Fruit fly (Drosophila melanogaster) whole organism, embryonic: Measurements from ENCODE around the gene SsRbeta.

Experiments used
- Asciz ChIP-seq: fragments of 200-800 bp; sonication (Bioruptor generic); optimal IDR thresholded peaks from 2 replicates; lab custom pipeline; 2017; ENCODE audit warnings: missing biosample characterization, mild to moderate bottlenecking, missing genetic modification characterization, missing genetic modification reagents
- Atf6 ChIP-seq: fragments of 200-800 bp; sonication (Bioruptor generic); IDR thresholded peaks from 2 replicates; pipeline ENCODE4 v1.3.6; 2022; ENCODE audit warnings: missing biosample characterization, missing genetic modification characterization
- CG10209 ChIP-seq: fragments of 200-800 bp; sonication (Bioruptor generic); optimal IDR thresholded peaks from 3 replicates; lab custom pipeline; 2017; ENCODE audit warnings: missing biosample characterization, mild to moderate bottlenecking, missing genetic modification characterization, missing genetic modification reagents
- CG10654 ChIP-seq: fragments of 200-800 bp; sonication (Bioruptor generic); optimal IDR thresholded peaks from 2 replicates; lab custom pipeline; 2016; ENCODE audit warnings: missing biosample characterization, missing genetic modification characterization
- CG10979 ChIP-seq: fragments of 200-800 bp; sonication (Bioruptor generic); optimal IDR thresholded peaks from 2 replicates; lab custom pipeline; 2018; ENCODE audit warnings: missing biosample characterization, mild to moderate bottlenecking, missing genetic modification characterization, moderate library complexity
- CG1233 ChIP-seq: fragments of 200-800 bp; sonication (Bioruptor generic); optimal IDR thresholded peaks from 4 replicates; lab custom pipeline; 2018; ENCODE audit warnings: missing biosample characterization, mild to moderate bottlenecking, missing genetic modification characterization
- CG12391 ChIP-seq: fragments of 200-800 bp; sonication (Bioruptor generic); optimal IDR thresholded peaks from 3 replicates; lab custom pipeline; 2018; ENCODE audit warnings: missing biosample characterization, mild to moderate bottlenecking, missing genetic modification characterization, moderate library complexity
- CG13424 ChIP-seq: fragments of 200-800 bp; sonication (Bioruptor generic); optimal IDR thresholded peaks from 2 replicates; lab custom pipeline; 2019; ENCODE audit warnings: missing biosample characterization, mild to moderate bottlenecking, missing genetic modification characterization, moderate library complexity
- CG13624 ChIP-seq: fragments of 200-800 bp; sonication (Bioruptor generic); optimal IDR thresholded peaks from 2 replicates; lab custom pipeline; 2016; ENCODE audit warnings: missing biosample characterization, missing genetic modification characterization
- CG15479 ChIP-seq: fragments of 200-800 bp; sonication (Bioruptor generic); optimal IDR thresholded peaks from 3 replicates; lab custom pipeline; 2019; ENCODE audit warnings: missing biosample characterization, mild to moderate bottlenecking, missing genetic modification characterization, moderate library complexity
- CG17385 ChIP-seq: fragments of 200-800 bp; sonication (Bioruptor generic); optimal IDR thresholded peaks from 3 replicates; lab custom pipeline; 2018; ENCODE audit warnings: missing biosample characterization, mild to moderate bottlenecking, missing genetic modification characterization
- CG18262 ChIP-seq: fragments of 200-800 bp; optimal IDR thresholded peaks from 3 replicates; lab custom pipeline; 2019; ENCODE audit warnings: missing biosample characterization, mild to moderate bottlenecking, missing genetic modification characterization, moderate library complexity
- CG2678 ChIP-seq: fragments of 200-800 bp; sonication (Bioruptor generic); optimal IDR thresholded peaks from 3 replicates; lab custom pipeline; 2019; ENCODE audit warnings: missing biosample characterization, mild to moderate bottlenecking, missing genetic modification characterization, moderate library complexity
- CG3163 ChIP-seq: fragments of 200-800 bp; sonication (Bioruptor generic); optimal IDR thresholded peaks from 3 replicates; lab custom pipeline; 2016; ENCODE audit warnings: missing biosample characterization, missing genetic modification characterization
- CG32767 ChIP-seq: fragments of 200-800 bp; sonication (Bioruptor generic); IDR thresholded peaks from 2 replicates; pipeline ENCODE4 v1.3.6; 2022; ENCODE audit warnings: missing biosample characterization, missing genetic modification characterization
- CG34422 ChIP-seq: fragments of 200-800 bp; sonication (Bioruptor generic); IDR thresholded peaks from 3 replicates; pipeline ENCODE4 v1.3.6; 2022; ENCODE audit warnings: missing biosample characterization, missing genetic modification characterization
- CG4707 ChIP-seq: fragments of 200-800 bp; sonication (Bioruptor generic); optimal IDR thresholded peaks from 2 replicates; lab custom pipeline; 2018; ENCODE audit warnings: missing biosample characterization, mild to moderate bottlenecking, missing genetic modification characterization, moderate library complexity
- CG6765 ChIP-seq: fragments of 200-800 bp; sonication (Bioruptor generic); optimal IDR thresholded peaks from 3 replicates; lab custom pipeline; 2017; ENCODE audit warnings: missing biosample characterization, mild to moderate bottlenecking, missing genetic modification characterization
- CG9727 ChIP-seq: fragments of 200-800 bp; sonication (Bioruptor generic); optimal IDR thresholded peaks from 3 replicates; lab custom pipeline; 2017; ENCODE audit warnings: missing biosample characterization, mild to moderate bottlenecking, missing genetic modification characterization
- Elba2 ChIP-seq: fragments of 200-800 bp; sonication (Bioruptor generic); optimal IDR thresholded peaks from 3 replicates; lab custom pipeline; 2016; ENCODE audit warnings: missing biosample characterization, missing genetic modification characterization
- Ets65A ChIP-seq: fragments of 200-800 bp; sonication (Bioruptor generic); peaks from one replicate; lab custom pipeline; 2016; ENCODE audit warnings: missing biosample characterization, missing genetic modification characterization
- Fer1 ChIP-seq: fragments of 200-800 bp; sonication (Bioruptor generic); optimal IDR thresholded peaks from 2 replicates; lab custom pipeline; 2017; ENCODE audit warnings: missing biosample characterization, mild to moderate bottlenecking, missing genetic modification characterization
- Fer2 ChIP-seq: fragments of 200-800 bp; sonication (Bioruptor generic); optimal IDR thresholded peaks from 2 replicates; lab custom pipeline; 2018; ENCODE audit warnings: missing biosample characterization, mild to moderate bottlenecking, missing genetic modification characterization, moderate library complexity
- Hr78 ChIP-seq, 2 experiments: fragments of 200-800 bp in 1 of 2; fragments of >200 bp in 1 of 2; sonication (Bioruptor generic) in 1 of 2; optimal IDR thresholded peaks; 2 replicates each; lab custom pipeline; 2017 to 2019; ENCODE audit warnings: missing biosample characterization in 2 of 2, missing genetic modification characterization in 2 of 2, mild to moderate bottlenecking in 1 of 2, moderate library complexity in 1 of 2
- Sox100B ChIP-seq: fragments of 200-800 bp; sonication (Bioruptor generic); optimal IDR thresholded peaks from 3 replicates; lab custom pipeline; 2018; ENCODE audit warnings: missing biosample characterization, mild to moderate bottlenecking, missing genetic modification characterization
- aop ChIP-seq: fragments of 200-800 bp; sonication (Bioruptor generic); IDR thresholded peaks from 2 replicates; pipeline ENCODE4 v1.3.6; 2022; ENCODE audit warnings: missing biosample characterization, missing genetic modification characterization
- cato ChIP-seq: fragments of 200-800 bp; sonication (Bioruptor generic); optimal IDR thresholded peaks from 2 replicates; lab custom pipeline; 2016; ENCODE audit warnings: missing biosample characterization, missing genetic modification characterization, borderline replicate concordance
- chm ChIP-seq: fragments of 200-800 bp; sonication (Bioruptor generic); IDR thresholded peaks from 2 replicates; pipeline ENCODE4 v1.3.6; 2022; ENCODE audit warnings: missing biosample characterization, missing genetic modification characterization
- crc ChIP-seq: fragments of 200-800 bp; sonication (Bioruptor generic); optimal IDR thresholded peaks from 2 replicates; lab custom pipeline; 2016; ENCODE audit warnings: missing biosample characterization, missing genetic modification characterization
- dmrt11E ChIP-seq: fragments of 200-800 bp; sonication (Bioruptor generic); optimal IDR thresholded peaks from 3 replicates; lab custom pipeline; 2018; ENCODE audit warnings: missing biosample characterization, mild to moderate bottlenecking, missing genetic modification characterization, moderate library complexity
- en ChIP-seq: fragments of 200-800 bp; sonication (Bioruptor generic); optimal IDR thresholded peaks from 2 replicates; lab custom pipeline; 2016; ENCODE audit warnings: missing biosample characterization, missing genetic modification characterization
- exex ChIP-seq: fragments of 200-800 bp; sonication (Bioruptor generic); optimal IDR thresholded peaks from 4 replicates; lab custom pipeline; 2018; ENCODE audit warnings: missing biosample characterization, mild to moderate bottlenecking, missing genetic modification characterization, moderate library complexity
- grau ChIP-seq: fragments of 200-800 bp; optimal IDR thresholded peaks from 3 replicates; lab custom pipeline; 2019; ENCODE audit warnings: missing biosample characterization, mild to moderate bottlenecking, missing genetic modification characterization, moderate library complexity
- hb ChIP-seq: fragments of 200-800 bp; sonication (Bioruptor generic); IDR thresholded peaks from 3 replicates; pipeline ENCODE4 v1.3.6; 2022; ENCODE audit warnings: missing biosample characterization, missing genetic modification characterization; ENCODE audit not compliant: partially characterized antibody
- hkb ChIP-seq, 2 experiments: fragments of 200-800 bp in 1 of 2; fragments of >200 bp in 1 of 2; sonication (Bioruptor generic) in 1 of 2; IDR thresholded peaks in 1 of 2; optimal IDR thresholded peaks in 1 of 2; 2 replicates each; pipeline versions ENCODE4 v1.3.6 to Lab custom; 2017 to 2022; ENCODE audit warnings: missing biosample characterization in 1 of 2, missing genetic modification characterization in 1 of 2
- kah ChIP-seq: fragments of 200-800 bp; sonication (Bioruptor generic); optimal IDR thresholded peaks from 2 replicates; lab custom pipeline; 2018; ENCODE audit warnings: missing biosample characterization, mild to moderate bottlenecking, missing genetic modification characterization
- klu ChIP-seq: fragments of 200-800 bp; sonication (Bioruptor generic); IDR thresholded peaks from 2 replicates; pipeline ENCODE4 v1.3.6; 2022; ENCODE audit warnings: missing biosample characterization, missing genetic modification characterization
- lbe ChIP-seq: fragments of 200-800 bp; sonication (Bioruptor generic); optimal IDR thresholded peaks from 2 replicates; lab custom pipeline; 2016; ENCODE audit warnings: missing biosample characterization, mild to moderate bottlenecking, missing genetic modification characterization
- ranshi ChIP-seq: fragments of 200-800 bp; sonication (Bioruptor generic); IDR thresholded peaks from 2 replicates; pipeline ENCODE4 v1.3.6; 2022; ENCODE audit warnings: missing biosample characterization, missing genetic modification characterization
- rib ChIP-seq: fragments of 200-800 bp; sonication (Bioruptor generic); IDR thresholded peaks from 2 replicates; pipeline ENCODE4 v1.3.6; 2022; ENCODE audit warnings: missing biosample characterization, missing genetic modification characterization
- sc ChIP-seq, 3 experiments: fragments of >200 bp in 2 of 3; fragments of 200-800 bp in 1 of 3; sonication (Bioruptor generic) in 1 of 3; optimal IDR thresholded peaks; 2 replicates in 2 of 3; 3 replicates in 1 of 3; lab custom pipeline; 2017; ENCODE audit warnings: mild to moderate bottlenecking in 1 of 3, missing biosample characterization in 1 of 3, missing genetic modification characterization in 1 of 3, missing genetic modification reagents in 1 of 3
- sd ChIP-seq: fragments of 200-800 bp; sonication (Bioruptor generic); optimal IDR thresholded peaks from 3 replicates; lab custom pipeline; 2018; ENCODE audit warnings: missing biosample characterization, mild to moderate bottlenecking, missing genetic modification characterization, moderate library complexity
- seq ChIP-seq: fragments of 200-800 bp; sonication (Bioruptor generic); IDR thresholded peaks from 2 replicates; pipeline ENCODE4 v1.3.6; 2022; ENCODE audit warnings: missing biosample characterization, missing genetic modification characterization
- slbo ChIP-seq: fragments of 200-800 bp; sonication (Bioruptor generic); IDR thresholded peaks from 2 replicates; pipeline ENCODE4 v1.3.6; 2022; ENCODE audit warnings: missing biosample characterization, missing genetic modification characterization
- sob ChIP-seq: fragments of 200-800 bp; sonication (Bioruptor generic); IDR thresholded peaks from 2 replicates; pipeline ENCODE4 v1.3.6; 2022; ENCODE audit warnings: missing biosample characterization, missing genetic modification characterization
- stwl ChIP-seq: fragments of 200-800 bp; sonication (Bioruptor generic); optimal IDR thresholded peaks from 3 replicates; lab custom pipeline; 2018; ENCODE audit warnings: missing biosample characterization, mild to moderate bottlenecking, missing genetic modification characterization, moderate library complexity
- vvl ChIP-seq: fragments of 200-800 bp; sonication (Bioruptor generic); IDR thresholded peaks from 2 replicates; pipeline ENCODE4 v1.3.6; 2022; ENCODE audit warnings: missing biosample characterization, missing genetic modification characterization

Gene SsRbeta

DNA sequence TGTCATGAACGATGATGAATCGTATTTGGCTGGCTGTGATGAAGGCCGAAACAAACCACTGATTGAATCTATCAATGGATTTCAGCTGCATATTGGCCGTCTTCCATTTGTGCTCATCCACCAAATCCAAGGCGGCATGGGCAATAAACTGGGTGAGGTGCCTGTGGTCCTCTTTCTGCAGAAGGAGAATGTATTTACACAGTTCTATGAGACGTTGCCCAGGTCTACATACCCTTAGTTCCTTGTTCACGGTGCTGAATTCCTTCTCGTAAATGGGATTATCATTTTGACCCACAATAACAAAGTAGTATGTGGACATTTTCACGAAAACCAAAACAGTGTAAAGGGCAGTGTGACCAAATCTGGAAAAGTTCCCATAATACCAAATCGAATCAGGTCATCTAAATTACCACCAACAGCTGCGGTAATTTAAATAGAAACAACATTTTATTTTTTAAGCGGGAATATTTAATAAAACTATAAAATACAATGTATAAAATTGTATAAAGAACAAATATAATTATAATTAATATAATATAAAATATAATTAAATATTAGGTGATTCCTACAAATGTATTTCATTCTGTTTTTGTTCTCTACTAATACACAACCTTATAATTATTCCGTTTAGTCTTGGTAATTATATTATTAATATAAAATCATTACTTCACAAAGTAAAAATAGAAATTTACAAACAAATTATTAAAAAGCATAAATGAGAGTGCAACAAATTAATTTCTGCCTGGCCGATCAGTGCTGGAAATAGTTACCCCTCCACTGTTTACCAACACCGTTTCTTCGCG lies 2.0 kb downstream of the SsRbeta start, which contains the start of the genes Trs20 and elg1 (continued):
- no peak for TF ChIP-seq en (GFP tag; lab: Kevin White, UChicago)
- TF ChIP-seq CG12391 (tag; lab: Kevin White, UChicago), result peak; percentile 84
- peak; percentile 27 for TF ChIP-seq CG6765 (GFP tag; lab: Kevin White, UChicago)
- TF ChIP-seq CG1233, result peak; percentile 1
- TF ChIP-seq hb (GFP tag; lab: Robert Waterston, UW), result no peak
- TF ChIP-seq CG34422 (GFP tag; lab: Robert Waterston, UW), result peak; percentile 58; the same call in 2 of the 3 replicates
- TF ChIP-seq CG9727, result peak; percentile 53
- peak; percentile 71 for TF ChIP-seq grau
- peak; percentile 80 for TF ChIP-seq CG18262 (tag; lab: Kevin White, UChicago)
- peak; percentile 60 for TF ChIP-seq CG17385 (GFP tag; lab: Kevin White, UChicago)
- TF ChIP-seq CG10209 (GFP tag; lab: Kevin White, UChicago), result peak; percentile 56
- no peak for TF ChIP-seq CG4707 (GFP tag; lab: Kevin White, UChicago)
- 0 out of 2 replicates have a peak, but pooled peaks have one; percentile 12 for TF ChIP-seq Atf6 (GFP tag; lab: Robert Waterston, UW)
- no peak for TF ChIP-seq CG15479
- TF ChIP-seq Sox100B (GFP tag; lab: Kevin White, UChicago), result peak; percentile 71
- peak; percentile 24 for TF ChIP-seq Fer2 (tag; lab: Kevin White, UChicago)
- TF ChIP-seq rib (GFP tag; lab: Robert Waterston, UW), result 0 out of 2 replicates have a peak, but pooled peaks have one; percentile 32
- peak in 1 of 2 experiments; percentile 44 for TF ChIP-seq Hr78 (GFP tag; optimal IDR thresholded peaks at IDR 0.05; lab: Kevin White, UChicago)
- TF ChIP-seq klu (GFP tag; lab: Robert Waterston, UW), result no peak
- peak; percentile 66 for TF ChIP-seq Ets65A
- peak; percentile 15 for TF ChIP-seq cato (GFP tag; lab: Kevin White, UChicago)
- peak; percentile 8 for TF ChIP-seq kah (GFP tag; lab: Kevin White, UChicago)
- peak; percentile 59 for TF ChIP-seq sob (GFP tag; lab: Robert Waterston, UW)
- peak; percentile 59; the same call in 1 of the 2 replicates for TF ChIP-seq slbo (GFP tag; lab: Robert Waterston, UW)
- TF ChIP-seq Elba2, result peak; percentile 4
- TF ChIP-seq dmrt11E, result peak; percentile 59
- peak; percentile 44 for TF ChIP-seq CG10654 (GFP tag; lab: Kevin White, UChicago)
- no peak for TF ChIP-seq CG3163
- peak; percentile 5; the same call in 1 of the 2 replicates for TF ChIP-seq ranshi
- TF ChIP-seq chm (GFP tag; lab: Robert Waterston, UW), result 0 out of 2 replicates have a peak, but pooled peaks have one; percentile 26
- TF ChIP-seq lbe (GFP tag; lab: Kevin White, UChicago), result peak; percentile 22
- peak; percentile 58 for TF ChIP-seq Fer1 (GFP tag; lab: Kevin White, UChicago)
- TF ChIP-seq CG13424 (tag; lab: Kevin White, UChicago), result peak; percentile 73
- peak; percentile 46 for TF ChIP-seq stwl (tag; lab: Kevin White, UChicago)
- peak; percentile 62 for TF ChIP-seq vvl
- TF ChIP-seq crc (GFP tag; lab: Kevin White, UChicago), result no peak
- TF ChIP-seq Asciz, result no peak
- peak; percentile 37 for TF ChIP-seq sd
- peak; percentile 78 for TF ChIP-seq CG2678
- peak; percentile 65 for TF ChIP-seq CG10979 (tag; lab: Kevin White, UChicago)
- 0 out of 2 replicates have a peak, but pooled peaks have one; percentile 12 for TF ChIP-seq CG32767
- TF ChIP-seq aop, result no peak
- no peak for TF ChIP-seq sc (optimal IDR thresholded peaks at IDR 0.05; lab: Kevin White, UChicago)
- TF ChIP-seq sc (GFP tag; optimal IDR thresholded peaks at IDR 0.05; lab: Kevin White, UChicago), result no peak
- TF ChIP-seq CG13624 (GFP tag; lab: Kevin White, UChicago), result no peak
- no peak for TF ChIP-seq hkb (optimal IDR thresholded peaks at IDR 0.05; lab: Kevin White, UChicago)
- TF ChIP-seq hkb (GFP tag; IDR thresholded peaks at IDR 0.05; lab: Robert Waterston, UW), result 0 out of 2 replicates have a peak, but pooled peaks have one; percentile 25
- peak; percentile 54 for TF ChIP-seq exex (tag; lab: Kevin White, UChicago)
- TF ChIP-seq seq, result 0 out of 2 replicates have a peak, but pooled peaks have one; percentile 22
